Fruit fly (Drosophila melanogaster): ENCODE results near the gene ringer.

Gene ringer

dm6 chr3L:16381184-16381797 lies 22.1 kb upstream of the ringer start, which contains the start of gene Agpat4 (continued):
- TF ChIP-seq lmd (GFP tag; IDR thresholded peaks at IDR 0.05), result no peak
- no peak for TF ChIP-seq crol (GFP tag; IDR thresholded peaks at IDR 0.05)
- no peak for TF ChIP-seq unc-4 (GFP tag; IDR thresholded peaks at IDR 0.05; ENCODE audit: partially characterized antibody)
- no peak for TF ChIP-seq Hr3 (GFP tag; optimal IDR thresholded peaks at IDR 0.05)
- TF ChIP-seq CG17359 (tag; optimal IDR thresholded peaks at IDR 0.05), result no peak
- TF ChIP-seq trem (tag; optimal IDR thresholded peaks at IDR 0.05), result no peak
- TF ChIP-seq CG43689 (GFP tag; IDR thresholded peaks at IDR 0.05), result no peak
- no peak for TF ChIP-seq CG32767 (GFP tag; IDR thresholded peaks at IDR 0.05)
- no peak for TF ChIP-seq shn (GFP tag; optimal IDR thresholded peaks at IDR 0.05)
- TF ChIP-seq wor (GFP tag; IDR thresholded peaks at IDR 0.05), result no peak
- TF ChIP-seq HmgD (GFP tag; optimal IDR thresholded peaks at IDR 0.05), result peak; percentile 60
- TF ChIP-seq sc (optimal IDR thresholded peaks at IDR 0.05), result no peak
- TF ChIP-seq sc (GFP tag; optimal IDR thresholded peaks at IDR 0.05), result no peak
- peak; percentile 64 for TF ChIP-seq cg (GFP tag; optimal IDR thresholded peaks at IDR 0.05)
- peak; percentile 38; the same call in 1 of the 2 replicates for TF ChIP-seq bbx (GFP tag; IDR thresholded peaks at IDR 0.05; ENCODE audit: partially characterized antibody)
- TF ChIP-seq Lhr (GFP tag; optimal IDR thresholded peaks at IDR 0.05), result peak; percentile 82
- no peak for TF ChIP-seq ind (GFP tag; optimal IDR thresholded peaks at IDR 0.05)
- no peak for TF ChIP-seq CG10366 (GFP tag; IDR thresholded peaks at IDR 0.05)
- peak; percentile 2 for TF ChIP-seq caup (GFP tag; optimal IDR thresholded peaks at IDR 0.05; ENCODE audit: severe bottlenecking)
- no peak for TF ChIP-seq CG2120 (GFP tag; optimal IDR thresholded peaks at IDR 0.05)
- peak; percentile 7 for TF ChIP-seq CG17829 (tag; optimal IDR thresholded peaks at IDR 0.05)
- no peak for TF ChIP-seq CG15073 (GFP tag; optimal IDR thresholded peaks at IDR 0.05)
- TF ChIP-seq vfl (GFP tag; optimal IDR thresholded peaks at IDR 0.05), result no peak
- TF ChIP-seq fd102C (GFP tag; optimal IDR thresholded peaks at IDR 0.05), result no peak
- no peak for TF ChIP-seq Side (GFP tag; optimal IDR thresholded peaks at IDR 0.05)
- no peak for TF ChIP-seq CG12104 (GFP tag; optimal IDR thresholded peaks at IDR 0.05)
- TF ChIP-seq gcm2 (GFP tag; optimal IDR thresholded peaks at IDR 0.05), result no peak
- peak; percentile 48 for TF ChIP-seq Dp (GFP tag; optimal IDR thresholded peaks at IDR 0.05)
- TF ChIP-seq CG6654 (GFP tag; optimal IDR thresholded peaks at IDR 0.05), result no peak
- no peak for TF ChIP-seq Tbp (GFP tag; optimal IDR thresholded peaks at IDR 0.05)
- no peak for TF ChIP-seq CG9727 (GFP tag; optimal IDR thresholded peaks at IDR 0.05)
- TF ChIP-seq schlank (tag; optimal IDR thresholded peaks at IDR 0.05), result no peak
- no peak for TF ChIP-seq CG3838 (GFP tag; optimal IDR thresholded peaks at IDR 0.05)
- no peak for TF ChIP-seq CG6272 (GFP tag; IDR thresholded peaks at IDR 0.05)
- no peak for TF ChIP-seq Lim3 (GFP tag; IDR thresholded peaks at IDR 0.05)
- TF ChIP-seq CG34422 (GFP tag; IDR thresholded peaks at IDR 0.05), result peak; percentile 68; the same call in 1 of the 3 replicates
- no peak for TF ChIP-seq CG7928 (GFP tag; optimal IDR thresholded peaks at IDR 0.05)
- TF ChIP-seq Usf (GFP tag; optimal IDR thresholded peaks at IDR 0.05), result no peak
- no peak for TF ChIP-seq Neu2 (GFP tag; optimal IDR thresholded peaks at IDR 0.05; ENCODE audit: borderline replicate concordance)
- TF ChIP-seq al (GFP tag; IDR thresholded peaks at IDR 0.05), result no peak
- TF ChIP-seq CG8281 (tag; optimal IDR thresholded peaks at IDR 0.05), result no peak
- TF ChIP-seq CG11723 (GFP tag; optimal IDR thresholded peaks at IDR 0.05), result no peak
- peak; percentile 66 for TF ChIP-seq CG5180 (GFP tag; optimal IDR thresholded peaks at IDR 0.05)
- TF ChIP-seq seq (GFP tag; IDR thresholded peaks at IDR 0.05), result no peak; the same call in none of the 2 replicates
- TF ChIP-seq Sox100B (GFP tag; optimal IDR thresholded peaks at IDR 0.05), result no peak
- TF ChIP-seq CG12744 (GFP tag; optimal IDR thresholded peaks at IDR 0.05), result no peak
- peak; percentile 95 for TF ChIP-seq CG34376 (GFP tag; optimal IDR thresholded peaks at IDR 0.05)
- TF ChIP-seq CG6854 (GFP tag; optimal IDR thresholded peaks at IDR 0.05), result no peak
- TF ChIP-seq ssp (GFP tag; IDR thresholded peaks at IDR 0.05), result peak; percentile 67
- TF ChIP-seq Max (GFP tag; optimal IDR thresholded peaks at IDR 0.05), result no peak
- no peak for TF ChIP-seq slou (GFP tag; optimal IDR thresholded peaks at IDR 0.05)

All from whole organism, embryonic.